Worm (Caenorhabditis elegans) whole organism, L3 larva: ENCODE results near the gene gcsh-1.
A peak's percentile ranks its signal among the peaks of the same experiment; 100 is the strongest.

Source experiments
- R02D3.7 ChIP-seq: fragments of 150-350 bp; optimal IDR thresholded peaks from 2 replicates; lab custom pipeline; 2014; ENCODE audit warnings: missing biosample characterization, missing genetic modification characterization
- ZK546.5 ChIP-seq: sonication (generic microtip); optimal IDR thresholded peaks from 2 replicates; lab custom pipeline; 2017; ENCODE audit warnings: missing biosample characterization, missing genetic modification characterization
- aly-2 ChIP-seq: fragments of 150-350 bp; optimal IDR thresholded peaks from 2 replicates; lab custom pipeline; 2014; ENCODE audit warnings: missing biosample characterization, missing genetic modification characterization
- ceh-16 ChIP-seq: sonication (generic microtip); optimal IDR thresholded peaks from 2 replicates; lab custom pipeline; 2017; ENCODE audit warnings: missing biosample characterization, missing genetic modification characterization
- ceh-28 ChIP-seq: fragments of 150-350 bp; optimal IDR thresholded peaks from 2 replicates; lab custom pipeline; 2014; ENCODE audit warnings: missing biosample characterization, missing genetic modification reagents, missing genetic modification characterization
- ceh-82 ChIP-seq: fragments of 150-350 bp; optimal IDR thresholded peaks from 2 replicates; lab custom pipeline; 2014; ENCODE audit warnings: missing biosample characterization, missing genetic modification characterization
- daf-12 ChIP-seq: fragments of 150-350 bp; optimal IDR thresholded peaks from 2 replicates; lab custom pipeline; 2014; ENCODE audit warnings: missing biosample characterization, missing genetic modification reagents, missing genetic modification characterization
- egl-27 ChIP-seq: sonication (generic microtip); optimal IDR thresholded peaks from 4 replicates; lab custom pipeline; 2017; ENCODE audit warnings: missing biosample characterization, missing genetic modification reagents, missing genetic modification characterization
- egl-5 ChIP-seq: fragments of 150-350 bp; optimal IDR thresholded peaks from 2 replicates; lab custom pipeline; 2017; ENCODE audit warnings: missing biosample characterization, missing genetic modification reagents, missing genetic modification characterization, inconsistent platforms
- elt-1 ChIP-seq: fragments of 150-350 bp; optimal IDR thresholded peaks from 2 replicates; lab custom pipeline; 2014; ENCODE audit warnings: missing biosample characterization, missing genetic modification characterization
- elt-2 ChIP-seq: sonication (generic microtip); optimal IDR thresholded peaks from 2 replicates; lab custom pipeline; 2016; ENCODE audit warnings: missing genetic modification reagents, mild to moderate bottlenecking, missing genetic modification characterization, missing compliant biosample characterization
- elt-3 ChIP-seq, 3 experiments: fragments of 150-350 bp in 1 of 3; sonication (generic microtip) in 2 of 3; optimal IDR thresholded peaks; 2 replicates in 2 of 3; 4 replicates in 1 of 3; lab custom pipeline; 2014 to 2017; ENCODE audit warnings: missing biosample characterization in 3 of 3, missing genetic modification characterization in 3 of 3
- eor-1 ChIP-seq, 2 experiments: fragments of 150-350 bp; optimal IDR thresholded peaks; 2 replicates each; lab custom pipeline; 2014 to 2018; ENCODE audit warnings: missing biosample characterization in 2 of 2, missing genetic modification characterization in 2 of 2
- fkh-10 ChIP-seq: sonication (generic microtip); optimal IDR thresholded peaks from 2 replicates; lab custom pipeline; 2017; ENCODE audit warnings: missing biosample characterization, missing genetic modification reagents, missing genetic modification characterization
- fos-1 ChIP-seq: fragments of 150-350 bp; optimal IDR thresholded peaks from 2 replicates; lab custom pipeline; 2014; ENCODE audit warnings: missing biosample characterization, missing genetic modification characterization
- hmg-11 ChIP-seq: sonication (generic microtip); optimal IDR thresholded peaks from 2 replicates; lab custom pipeline; 2016; ENCODE audit warnings: missing genetic modification characterization, missing compliant biosample characterization
- jun-1 ChIP-seq: fragments of 150-350 bp; optimal IDR thresholded peaks from 2 replicates; lab custom pipeline; 2014; ENCODE audit warnings: missing biosample characterization, missing genetic modification reagents, missing genetic modification characterization
- lin-15B ChIP-seq: fragments of 150-350 bp; optimal IDR thresholded peaks from 2 replicates; lab custom pipeline; 2014; ENCODE audit warnings: missing biosample characterization, missing genetic modification characterization
- lin-39 ChIP-seq: fragments of 150-350 bp; optimal IDR thresholded peaks from 2 replicates; lab custom pipeline; 2018; ENCODE audit warnings: missing biosample characterization, missing genetic modification reagents, missing genetic modification characterization
- lsy-12 ChIP-seq: sonication (generic microtip); optimal IDR thresholded peaks from 2 replicates; lab custom pipeline; 2016; ENCODE audit warnings: mild to moderate bottlenecking, missing genetic modification characterization, missing compliant biosample characterization
- mdl-1 ChIP-seq: fragments of 150-350 bp; optimal IDR thresholded peaks from 2 replicates; lab custom pipeline; 2014; ENCODE audit warnings: missing biosample characterization, missing genetic modification characterization
- mml-1 ChIP-seq: fragments of 150-350 bp; sonication (generic microtip); optimal IDR thresholded peaks from 3 replicates; lab custom pipeline; 2014; ENCODE audit warnings: missing biosample characterization, missing genetic modification characterization
- nfya-1 ChIP-seq: sonication (generic microtip); optimal IDR thresholded peaks from 2 replicates; lab custom pipeline; 2017; ENCODE audit warnings: missing genetic modification characterization, mild to moderate bottlenecking, missing compliant biosample characterization, antibody characterized with exemption, moderate library complexity; ENCODE audit not compliant: insufficient read depth
- nhr-11 ChIP-seq: fragments of 150-350 bp; optimal IDR thresholded peaks from 2 replicates; lab custom pipeline; 2014; ENCODE audit warnings: missing biosample characterization, missing genetic modification characterization
- nhr-12 ChIP-seq: fragments of 150-350 bp; optimal IDR thresholded peaks from 2 replicates; lab custom pipeline; 2014; ENCODE audit warnings: missing biosample characterization, missing genetic modification characterization
- nhr-23 ChIP-seq: fragments of 150-350 bp; optimal IDR thresholded peaks from 2 replicates; lab custom pipeline; 2014; ENCODE audit warnings: missing biosample characterization, missing genetic modification reagents, missing genetic modification characterization
- nhr-237 ChIP-seq: fragments of 150-350 bp; optimal IDR thresholded peaks from 2 replicates; lab custom pipeline; 2014; ENCODE audit warnings: missing biosample characterization, missing genetic modification characterization
- nhr-25 ChIP-seq: sonication (generic microtip); optimal IDR thresholded peaks from 2 replicates; lab custom pipeline; 2017; ENCODE audit warnings: missing biosample characterization, missing genetic modification characterization
- nhr-43 ChIP-seq: sonication (generic microtip); optimal IDR thresholded peaks from 2 replicates; lab custom pipeline; 2016; ENCODE audit warnings: mild to moderate bottlenecking, missing genetic modification characterization, missing compliant biosample characterization; ENCODE audit not compliant: poor library complexity, severe bottlenecking
- nhr-67 ChIP-seq: fragments of 150-350 bp; optimal IDR thresholded peaks from 2 replicates; lab custom pipeline; 2014; ENCODE audit warnings: missing biosample characterization, missing genetic modification characterization
- nhr-76 ChIP-seq: fragments of 150-350 bp; sonication (generic microtip); optimal IDR thresholded peaks from 5 replicates; lab custom pipeline; 2014; ENCODE audit warnings: missing biosample characterization, missing genetic modification characterization
- nhr-77 ChIP-seq: fragments of 150-350 bp; optimal IDR thresholded peaks from 2 replicates; lab custom pipeline; 2014; ENCODE audit warnings: missing biosample characterization, missing genetic modification characterization
- pha-4 ChIP-seq: fragments of 150-350 bp; optimal IDR thresholded peaks from 2 replicates; lab custom pipeline; 2014; ENCODE audit warnings: missing biosample characterization, missing genetic modification reagents, missing genetic modification characterization
- pqm-1 ChIP-seq: fragments of 150-350 bp; optimal IDR thresholded peaks from 2 replicates; lab custom pipeline; 2017; ENCODE audit warnings: missing biosample characterization, missing genetic modification characterization, inconsistent platforms
- sea-2 ChIP-seq: fragments of 150-350 bp; sonication (generic microtip); optimal IDR thresholded peaks from 4 replicates; lab custom pipeline; 2014; ENCODE audit warnings: missing biosample characterization, missing genetic modification reagents, missing genetic modification characterization
- skn-1 ChIP-seq: fragments of 150-350 bp; optimal IDR thresholded peaks from 2 replicates; lab custom pipeline; 2014; ENCODE audit warnings: missing biosample characterization, missing genetic modification characterization
- snpc-4 ChIP-seq: fragments of 150-350 bp; optimal IDR thresholded peaks from 2 replicates; lab custom pipeline; 2014; ENCODE audit warnings: missing biosample characterization, missing genetic modification characterization
- tbx-2 ChIP-seq: sonication (generic microtip); optimal IDR thresholded peaks from 2 replicates; lab custom pipeline; 2016; ENCODE audit warnings: mild to moderate bottlenecking, missing genetic modification characterization, missing compliant biosample characterization
- unc-62 ChIP-seq: fragments of 150-350 bp; sonication (generic microtip); optimal IDR thresholded peaks from 4 replicates; lab custom pipeline; 2014; ENCODE audit warnings: missing biosample characterization, missing genetic modification reagents, missing genetic modification characterization
- zag-1 ChIP-seq: fragments of 150-350 bp; optimal IDR thresholded peaks from 2 replicates; lab custom pipeline; 2014; ENCODE audit warnings: missing biosample characterization, missing genetic modification characterization
- ztf-4 ChIP-seq: fragments of 150-350 bp; optimal IDR thresholded peaks from 2 replicates; lab custom pipeline; 2014; ENCODE audit warnings: missing biosample characterization, missing genetic modification characterization

Gene gcsh-1

ce11 chrX:14560297-14560680 lies 45.4 kb upstream of the gcsh-1 start:
- TF ChIP-seq nhr-77 (tag; lab: Kevin White, UChicago) (peak; percentile 87), mml-1 (tag; lab: Kevin White, UChicago) (no peak), nhr-67 (no peak), hmg-11 (tag; lab: Kevin White, UChicago) (peak; percentile 35), pha-4 (peak; percentile 99), nhr-11 (tag; lab: Kevin White, UChicago) (no peak), nhr-237 (tag; lab: Kevin White, UChicago) (no peak), nhr-43 (tag; lab: Kevin White, UChicago) (peak; percentile 95), elt-1 (tag; lab: Kevin White, UChicago) (peak; percentile 54), nhr-23 (tag; lab: Kevin White, UChicago) (peak; percentile 94), lin-39 (tag; lab: Kevin White, UChicago) (peak; percentile 92), ceh-28 (tag; lab: Kevin White, UChicago) (peak; percentile 82), ZK546.5 (tag; lab: Kevin White, UChicago) (no peak), daf-12 (tag; lab: Kevin White, UChicago) (no peak), eor-1 (tag; optimal IDR thresholded peaks at IDR 0.05; lab: Kevin White, UChicago) (no peak), aly-2 (no peak), lsy-12 (peak; percentile 10), pqm-1 (peak; percentile 85), fos-1 (tag; lab: Kevin White, UChicago) (peak; percentile 87), R02D3.7 (tag; lab: Kevin White, UChicago) (peak; percentile 43), egl-27 (tag; lab: Kevin White, UChicago) (peak; percentile 59), nfya-1 (tag; lab: Kevin White, UChicago) (peak; percentile 84), fkh-10 (peak; percentile 46), sea-2 (GFP tag; lab: Kevin White, UChicago) (peak; percentile 12), unc-62 (GFP tag; lab: Kevin White, UChicago) (peak; percentile 97), egl-5 (tag; lab: Kevin White, UChicago) (peak; percentile 70), elt-2 (tag; lab: Kevin White, UChicago) (peak; percentile 94), nhr-76 (tag; lab: Kevin White, UChicago) (peak; percentile 66), elt-3 (tag; optimal IDR thresholded peaks at IDR 0.05; lab: Kevin White, UChicago) (peak in 2 of 3 experiments; percentile 6 to 53), ceh-16 (tag; lab: Kevin White, UChicago) (no peak), nhr-25 (tag; lab: Kevin White, UChicago) (peak; percentile 89), zag-1 (tag; lab: Kevin White, UChicago) (peak; percentile 59), nhr-12 (tag; lab: Kevin White, UChicago) (no peak), jun-1 (tag; lab: Kevin White, UChicago) (peak; percentile 97), snpc-4 (tag; lab: Kevin White, UChicago) (peak; percentile 63), lin-15B (tag; lab: Kevin White, UChicago) (peak; percentile 51), skn-1 (tag; lab: Kevin White, UChicago) (peak; percentile 74), ceh-82 (tag; lab: Kevin White, UChicago) (peak; percentile 36), tbx-2 (peak; percentile 84), mdl-1 (tag; lab: Kevin White, UChicago) (peak; percentile 89), ztf-4 (no peak)

- TF ChIP-seq ceh-16 (tag; lab: Kevin White, UChicago), result no peak
- peak; percentile 27 for TF ChIP-seq lin-39 (tag; lab: Kevin White, UChicago)
- TF ChIP-seq pha-4, result peak; percentile 84
- TF ChIP-seq elt-2 (tag; lab: Kevin White, UChicago), result no peak
- no peak for TF ChIP-seq ztf-4
Observed at ce11 chrX:14559519-14560296, 44.8 kb upstream of the gcsh-1 start.
